Worm (Caenorhabditis elegans) whole organism, L4 larva: ENCODE measurements around the gene nhr-54.

ENCODE experiments used
- D1046.2 ChIP-seq: fragments of 200-800 bp; sonication (Bioruptor generic); IDR thresholded peaks from 2 replicates; pipeline ENCODE4 v1.3.6; 2022; ENCODE audit warnings: missing genetic modification characterization, missing compliant biosample characterization
- F37D6.2 ChIP-seq: sonication (generic microtip); optimal IDR thresholded peaks from 2 replicates; lab custom pipeline; 2016; ENCODE audit warnings: mild to moderate bottlenecking, missing genetic modification characterization, missing compliant biosample characterization
- ZK337.2 ChIP-seq: fragments of 200-800 bp; sonication (Bioruptor generic); IDR thresholded peaks from 2 replicates; pipeline ENCODE4 v1.3.6; 2022; ENCODE audit warnings: missing genetic modification reagents, missing genetic modification characterization, missing compliant biosample characterization
- aha-1 ChIP-seq: fragments of 150-350 bp; peaks from one replicate; lab custom pipeline; 2014; ENCODE audit warnings: missing biosample characterization, missing genetic modification characterization
- aly-2 ChIP-seq: sonication (generic microtip); optimal IDR thresholded peaks from 2 replicates; lab custom pipeline; 2018; ENCODE audit warnings: missing biosample characterization, missing genetic modification characterization
- ceh-44 ChIP-seq: fragments of 200-800 bp; sonication (Bioruptor generic); IDR thresholded peaks from 2 replicates; pipeline ENCODE4 v1.3.6; 2022; ENCODE audit warnings: missing genetic modification reagents, missing genetic modification characterization, missing compliant biosample characterization
- ceh-62 ChIP-seq: sonication (generic microtip); optimal IDR thresholded peaks from 2 replicates; lab custom pipeline; 2017; ENCODE audit warnings: missing biosample characterization, missing genetic modification characterization
- cey-2 ChIP-seq: sonication (generic microtip); optimal IDR thresholded peaks from 3 replicates; lab custom pipeline; 2017; ENCODE audit warnings: missing genetic modification characterization, mild to moderate bottlenecking, missing compliant biosample characterization, antibody characterized with exemption, borderline replicate concordance; ENCODE audit not compliant: insufficient read depth
- ctbp-1 ChIP-seq: fragments of 200-800 bp; sonication (Bioruptor generic); IDR thresholded peaks from 2 replicates; pipeline ENCODE4 v1.3.6; 2022; ENCODE audit warnings: missing genetic modification reagents, missing genetic modification characterization, missing compliant biosample characterization
- daf-12 ChIP-seq: fragments of 150-350 bp; optimal IDR thresholded peaks from 2 replicates; lab custom pipeline; 2014; ENCODE audit warnings: missing biosample characterization, missing genetic modification reagents, missing genetic modification characterization
- daf-16 ChIP-seq, 3 experiments: sonication (generic microtip); optimal IDR thresholded peaks; 2 replicates each; lab custom pipeline; 2016 to 2017; ENCODE audit warnings: missing genetic modification characterization in 3 of 3, missing genetic modification reagents in 3 of 3, mild to moderate bottlenecking in 2 of 3, missing compliant biosample characterization in 2 of 3, missing biosample characterization in 1 of 3, moderate library complexity in 1 of 3
- dmd-6 ChIP-seq: fragments of 200-800 bp; sonication (Bioruptor generic); IDR thresholded peaks from 2 replicates; pipeline ENCODE4 v1.3.6; 2022; ENCODE audit warnings: missing genetic modification reagents, missing genetic modification characterization, missing compliant biosample characterization
- hif-1 ChIP-seq, 2 experiments: sonication (generic microtip); optimal IDR thresholded peaks; 2 replicates each; lab custom pipeline; 2016 to 2017; ENCODE audit warnings: missing compliant biosample characterization in 2 of 2, missing genetic modification characterization in 2 of 2, missing genetic modification reagents in 2 of 2, missing genotype in 2 of 2, mild to moderate bottlenecking in 1 of 2
- hlh-11 ChIP-seq: fragments of 200-800 bp; sonication (Bioruptor generic); optimal IDR thresholded peaks from 2 replicates; lab custom pipeline; 2018; ENCODE audit warnings: mild to moderate bottlenecking, missing genetic modification characterization, missing compliant biosample characterization
- hmg-1.1 ChIP-seq: fragments of 200-800 bp; sonication (Bioruptor generic); IDR thresholded peaks from 2 replicates; pipeline ENCODE4 v1.3.6; 2022; ENCODE audit warnings: missing genetic modification reagents, missing genetic modification characterization, missing compliant biosample characterization
- lim-7 ChIP-seq: fragments of 200-800 bp; sonication (Bioruptor generic); IDR thresholded peaks from 2 replicates; pipeline ENCODE4 v1.3.6; 2022; ENCODE audit warnings: missing genetic modification characterization, missing compliant biosample characterization
- lin-39 ChIP-seq: fragments of 150-350 bp; optimal IDR thresholded peaks from 2 replicates; lab custom pipeline; 2014; ENCODE audit warnings: missing biosample characterization, missing genetic modification reagents, missing genetic modification characterization
- mdt-29 ChIP-seq: fragments of 200-800 bp; sonication (Bioruptor generic); IDR thresholded peaks from 2 replicates; pipeline ENCODE4 v1.3.6; 2022; ENCODE audit warnings: missing genetic modification reagents, missing genetic modification characterization, missing compliant biosample characterization
- mep-1 ChIP-seq: fragments of 150-350 bp; sonication (generic microtip); optimal IDR thresholded peaks from 3 replicates; lab custom pipeline; 2014; ENCODE audit warnings: missing biosample characterization, missing genetic modification characterization
- mxl-3 ChIP-seq: fragments of 200-800 bp; sonication (Bioruptor generic); optimal IDR thresholded peaks from 2 replicates; lab custom pipeline; 2018; ENCODE audit warnings: mild to moderate bottlenecking, missing genetic modification characterization, missing compliant biosample characterization
- nhr-10 ChIP-seq: fragments of 150-350 bp; optimal IDR thresholded peaks from 2 replicates; lab custom pipeline; 2014; ENCODE audit warnings: missing biosample characterization, missing genetic modification characterization
- nhr-102 ChIP-seq: sonication (generic microtip); optimal IDR thresholded peaks from 2 replicates; lab custom pipeline; 2016; ENCODE audit warnings: mild to moderate bottlenecking, missing genetic modification characterization, moderate library complexity, missing compliant biosample characterization
- nhr-11 ChIP-seq: fragments of 150-350 bp; optimal IDR thresholded peaks from 2 replicates; lab custom pipeline; 2014; ENCODE audit warnings: missing biosample characterization, missing genetic modification characterization
- nhr-237 ChIP-seq: sonication (generic microtip); optimal IDR thresholded peaks from 2 replicates; lab custom pipeline; 2017; ENCODE audit warnings: missing biosample characterization, missing genetic modification characterization
- nhr-41 ChIP-seq: fragments of 200-800 bp; sonication (Bioruptor generic); IDR thresholded peaks from 2 replicates; pipeline ENCODE4 v1.3.6; 2022; ENCODE audit warnings: missing genetic modification reagents, missing genetic modification characterization, missing compliant biosample characterization
- nhr-42 ChIP-seq: fragments of 200-800 bp; sonication (Bioruptor generic); IDR thresholded peaks from 2 replicates; pipeline ENCODE4 v1.3.6; 2022; ENCODE audit warnings: missing genetic modification characterization, missing compliant biosample characterization
- php-3 ChIP-seq: fragments of 200-800 bp; sonication (Bioruptor generic); IDR thresholded peaks from 2 replicates; pipeline ENCODE4 v1.3.6; 2022; ENCODE audit warnings: missing genetic modification reagents, missing genetic modification characterization, missing compliant biosample characterization
- pqm-1 ChIP-seq: sonication (generic microtip); optimal IDR thresholded peaks from 2 replicates; lab custom pipeline; 2017; ENCODE audit warnings: missing biosample characterization, missing genetic modification characterization
- rbr-2 ChIP-seq: sonication (generic microtip); optimal IDR thresholded peaks from 2 replicates; lab custom pipeline; 2016; ENCODE audit warnings: missing genotype, missing genetic modification characterization, missing compliant biosample characterization
- saeg-2 ChIP-seq: fragments of 200-800 bp; sonication (Bioruptor generic); IDR thresholded peaks from 2 replicates; pipeline ENCODE4 v1.3.6; 2022; ENCODE audit warnings: missing genetic modification reagents, missing genetic modification characterization, missing compliant biosample characterization
- skn-1 ChIP-seq: fragments of 150-350 bp; optimal IDR thresholded peaks from 2 replicates; lab custom pipeline; 2014; ENCODE audit warnings: missing biosample characterization, missing genetic modification characterization
- snpc-4 ChIP-seq: fragments of 150-350 bp; optimal IDR thresholded peaks from 2 replicates; lab custom pipeline; 2014; ENCODE audit warnings: missing biosample characterization, missing genetic modification characterization
- unc-62 ChIP-seq, 3 experiments: fragments of 150-350 bp in 1 of 3; sonication (generic microtip); optimal IDR thresholded peaks in 2 of 3; peaks in 1 of 3; 1 replicate in 1 of 3; 2 replicates in 2 of 3; lab custom pipeline; 2014 to 2017; ENCODE audit warnings: missing biosample characterization in 3 of 3, missing genetic modification characterization in 3 of 3, missing genetic modification reagents in 3 of 3, missing genotype in 1 of 3
- ztf-11 ChIP-seq: fragments of 150-350 bp; optimal IDR thresholded peaks from 2 replicates; lab custom pipeline; 2014; ENCODE audit warnings: missing biosample characterization, missing genetic modification characterization
- ztf-7 ChIP-seq: fragments of 150-350 bp; optimal IDR thresholded peaks from 2 replicates; lab custom pipeline; 2014; ENCODE audit warnings: missing biosample characterization, missing genetic modification characterization

The nhr-54 gene

ce11 chrV:16535172-16535571 is 29.4 kb upstream of the nhr-54 start, which contains the start of gene Y32B12B.8 (continued):
- TF ChIP-seq mep-1 (tag; lab: Kevin White, UChicago): no peak
- no peak for TF ChIP-seq daf-12 (tag; lab: Kevin White, UChicago)
- no peak for TF ChIP-seq skn-1 (tag; lab: Kevin White, UChicago)

ce11 chrV:16534000-16534399 is 28.3 kb upstream of the nhr-54 start, which contains the start of gene cpr-2:
Gene cpr-2, minus strand, starts transcription at chrV:16534100.
- TF ChIP-seq daf-16 (GFP tag; optimal IDR thresholded peaks at IDR 0.05; lab: Kevin White, UChicago) (no peak), daf-16 (tag; optimal IDR thresholded peaks at IDR 0.05; lab: Kevin White, UChicago) (no peak), ceh-62 (no peak), saeg-2 (no peak), lim-7 (GFP tag; lab: Robert Waterston, UW) (no peak), aly-2 (tag; lab: Kevin White, UChicago) (no peak), nhr-41 (no peak), hmg-1.1 (no peak), aha-1 (tag; lab: Kevin White, UChicago) (no peak), ztf-7 (tag; lab: Kevin White, UChicago) (no peak), F37D6.2 (tag; lab: Kevin White, UChicago) (no peak), pqm-1 (no peak), mxl-3 (no peak), nhr-237 (tag; lab: Kevin White, UChicago) (no peak), nhr-10 (tag; lab: Kevin White, UChicago) (no peak)

ce11 chrV:16527796-16528195 is 22.1 kb upstream of the nhr-54 start, which contains the start of gene F36D3.16:
Gene F36D3.16, plus strand, starts transcription at chrV:16528096.
- TF ChIP-seq ctbp-1 (GFP tag; lab: Robert Waterston, UW) (no peak), php-3 (GFP tag; lab: Robert Waterston, UW) (no peak)

- no peak for TF ChIP-seq mdt-29 (GFP tag; lab: Robert Waterston, UW)
- TF ChIP-seq hif-1 (tag; optimal IDR thresholded peaks at IDR 0.05; lab: Kevin White, UChicago): no peak
- TF ChIP-seq ZK337.2 (GFP tag; lab: Robert Waterston, UW): 0 out of 2 replicates have a peak, but pooled peaks have one; percentile 8
- TF ChIP-seq rbr-2 (tag; lab: Kevin White, UChicago): no peak
- TF ChIP-seq dmd-6: no peak
- no peak for TF ChIP-seq unc-62 (GFP tag; optimal IDR thresholded peaks at IDR 0.05 in 1 of 2; lab: Kevin White, UChicago)
- no peak for TF ChIP-seq unc-62 (tag; optimal IDR thresholded peaks at IDR 0.05; lab: Kevin White, UChicago)
- TF ChIP-seq, all 104 proteins: peak for 1
Observed at ce11 chrV:16526858-16527257, 21.1 kb upstream of the nhr-54 start, which contains the start of gene F36D3.8. Gene F36D3.8, plus strand, starts transcription at chrV:16527158.

ce11 chrV:16522242-16522641 is 16.5 kb upstream of the nhr-54 start, which contains the start of gene srw-34:
Gene srw-34, minus strand, starts transcription at chrV:16522342.
- no peak for TF ChIP-seq ztf-11
- no peak for TF ChIP-seq ceh-44 (GFP tag; lab: Robert Waterston, UW)
- no peak for TF ChIP-seq nhr-102 (tag; lab: Kevin White, UChicago)
- TF ChIP-seq nhr-11 (tag; lab: Kevin White, UChicago): no peak
- no peak for TF ChIP-seq nhr-42
- no peak for TF ChIP-seq php-3 (GFP tag; lab: Robert Waterston, UW)
- no peak for TF ChIP-seq lin-39 (tag; lab: Kevin White, UChicago)
- TF ChIP-seq cey-2 (tag; lab: Kevin White, UChicago): no peak
- TF ChIP-seq hlh-11 (tag; lab: Kevin White, UChicago): no peak
- no peak for TF ChIP-seq mep-1 (tag; lab: Kevin White, UChicago)
- TF ChIP-seq snpc-4 (tag; lab: Kevin White, UChicago): no peak
- no peak for TF ChIP-seq D1046.2 (GFP tag; lab: Robert Waterston, UW)
- no peak for TF ChIP-seq daf-16 (GFP tag; optimal IDR thresholded peaks at IDR 0.05; lab: Kevin White, UChicago)
- no peak for TF ChIP-seq daf-16 (tag; optimal IDR thresholded peaks at IDR 0.05; lab: Kevin White, UChicago)
- TF ChIP-seq, all 104 proteins: peak for 0
